Worm (Caenorhabditis elegans) whole organism, young adult: Measurements from ENCODE around the gene B0228.6.

Experiments
- F33H1.4 ChIP-seq: fragments of 200-800 bp; sonication (Bioruptor generic); IDR thresholded peaks from 2 replicates; pipeline ENCODE4 v1.3.6; 2022; ENCODE audit warnings: missing genetic modification reagents, missing genetic modification characterization, missing compliant biosample characterization
- Y67H2A.10 ChIP-seq: fragments of 200-800 bp; sonication (Bioruptor generic); conservative IDR thresholded peaks from 2 replicates; pipeline ENCODE4 v1.3.6; 2022; ENCODE audit warnings: missing genetic modification reagents, missing genetic modification characterization, missing compliant biosample characterization
- aptf-3 ChIP-seq: fragments of 200-800 bp; sonication (Bioruptor generic); IDR thresholded peaks from 2 replicates; pipeline ENCODE4 v1.3.6; 2022; ENCODE audit warnings: missing genetic modification characterization, missing compliant biosample characterization
- athp-1 ChIP-seq: sonication (generic microtip); optimal IDR thresholded peaks from 2 replicates; lab custom pipeline; 2017; ENCODE audit warnings: mild to moderate bottlenecking, missing genetic modification characterization, missing compliant biosample characterization
- cebp-1 ChIP-seq, 2 experiments: fragments of 200-800 bp in 1 of 2; sonication (Bioruptor generic) in 1 of 2; sonication (generic microtip) in 1 of 2; IDR thresholded peaks in 1 of 2; optimal IDR thresholded peaks in 1 of 2; 2 replicates each; pipeline versions ENCODE4 v1.3.6 to Lab custom; 2017 to 2022; ENCODE audit warnings: missing compliant biosample characterization in 2 of 2, missing genetic modification characterization in 2 of 2, mild to moderate bottlenecking in 1 of 2, missing genetic modification reagents in 1 of 2, moderate library complexity in 1 of 2
- cebp-2 ChIP-seq: fragments of 200-800 bp; sonication (Bioruptor generic); IDR thresholded peaks from 2 replicates; pipeline ENCODE4 v1.3.6; 2022; ENCODE audit warnings: missing genetic modification characterization, missing compliant biosample characterization
- egl-44 ChIP-seq: fragments of 200-800 bp; sonication (Bioruptor generic); IDR thresholded peaks from 2 replicates; pipeline ENCODE4 v1.3.6; 2022; ENCODE audit warnings: missing genetic modification reagents, missing genetic modification characterization, missing compliant biosample characterization
- lin-54 ChIP-seq: fragments of 200-800 bp; sonication (Bioruptor generic); optimal IDR thresholded peaks from 2 replicates; lab custom pipeline; 2018; ENCODE audit warnings: mild to moderate bottlenecking, missing genetic modification characterization, missing compliant biosample characterization
- unc-62 ChIP-seq: fragments of 150-350 bp; optimal IDR thresholded peaks from 2 replicates; lab custom pipeline; 2014; ENCODE audit warnings: missing biosample characterization, missing genetic modification reagents, missing genetic modification characterization
- xnd-1 ChIP-seq: sonication (generic microtip); optimal IDR thresholded peaks from 2 replicates; lab custom pipeline; 2016; ENCODE audit warnings: missing genotype, missing genetic modification reagents, missing genetic modification characterization, missing compliant biosample characterization

DNA sequence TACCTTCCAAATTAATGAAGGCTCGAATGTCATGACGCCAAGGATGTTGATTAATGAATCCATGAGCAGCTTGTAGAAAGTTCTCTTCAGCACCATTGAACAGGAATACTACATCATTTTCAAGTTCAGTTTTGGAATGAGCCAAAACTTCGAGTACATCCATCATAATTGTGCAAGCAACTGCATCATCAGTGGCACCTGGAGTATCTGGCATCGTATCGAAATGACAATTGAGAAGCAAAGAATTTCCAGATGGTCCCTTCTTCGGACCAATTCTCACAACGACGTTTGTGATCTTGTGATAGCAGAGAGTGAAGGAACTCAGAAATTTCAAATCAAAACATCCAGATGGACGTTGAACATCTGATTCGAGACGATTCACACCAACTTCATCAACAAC, 50.6 kb downstream of the B0228.6 start:
- TF ChIP-seq Y67H2A.10 (GFP tag; lab: Robert Waterston, UW) (no peak), cebp-2 (GFP tag; lab: Robert Waterston, UW) (no peak), athp-1 (tag; lab: Kevin White, UChicago) (no peak), aptf-3 (GFP tag; lab: Robert Waterston, UW) (no peak), cebp-1 (GFP tag; IDR thresholded peaks at IDR 0.05; lab: Robert Waterston, UW) (no peak), cebp-1 (tag; optimal IDR thresholded peaks at IDR 0.05; lab: Kevin White, UChicago) (no peak), egl-44 (no peak), xnd-1 (tag; lab: Kevin White, UChicago) (no peak), lin-54 (no peak), F33H1.4 (GFP tag; lab: Robert Waterston, UW) (no peak), unc-62 (GFP tag; lab: Kevin White, UChicago) (no peak)
